Worm (Caenorhabditis elegans): ENCODE data around the gene cox-15.

The cox-15 gene

DNA sequence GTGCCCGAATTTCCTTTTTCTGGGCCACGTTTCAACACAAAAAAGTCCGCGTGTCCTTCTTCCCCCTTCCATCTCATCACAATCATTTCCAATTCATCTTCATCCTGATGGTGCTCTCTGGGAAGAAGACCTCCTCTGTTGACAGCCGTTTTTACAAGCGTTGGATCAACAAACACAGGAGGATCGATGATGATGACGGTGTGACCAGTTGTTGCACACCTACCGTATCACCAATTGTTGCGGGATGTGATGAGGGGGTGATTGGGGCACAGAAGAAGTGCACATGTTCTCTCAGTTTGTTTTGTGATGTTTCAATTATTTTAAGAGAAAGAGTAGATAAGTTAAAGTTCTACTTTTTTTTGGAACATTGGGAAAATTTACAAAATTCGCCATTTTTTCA, 40.7 kb upstream of the cox-15 start:
- TF ChIP-seq nhr-6 (tag; optimal IDR thresholded peaks at IDR 0.05) (no peak), nhr-129 (tag; optimal IDR thresholded peaks at IDR 0.05) (peak; percentile 47)

- TF ChIP-seq nhr-10 (tag; optimal IDR thresholded peaks at IDR 0.05) (no peak), ceh-16 (tag; optimal IDR thresholded peaks at IDR 0.05) (no peak), unc-62 (GFP tag; optimal IDR thresholded peaks at IDR 0.05) (no peak), lsy-2 (tag; optimal IDR thresholded peaks at IDR 0.05) (no peak), sem-4 (tag; optimal IDR thresholded peaks at IDR 0.05) (no peak), nhr-21 (tag; optimal IDR thresholded peaks at IDR 0.05) (no peak), blmp-1 (tag; optimal IDR thresholded peaks at IDR 0.05; ENCODE audit: insufficient read depth) (no peak), nhr-237 (tag; optimal IDR thresholded peaks at IDR 0.05) (no peak), crh-2 (tag; optimal IDR thresholded peaks at IDR 0.05) (no peak), elt-1 (tag; optimal IDR thresholded peaks at IDR 0.05) (no peak)
Observed at ce11 chrII:11274876-11275275, 40.1 kb upstream of the cox-15 start.

- no peak for TF ChIP-seq unc-39 (tag; optimal IDR thresholded peaks at IDR 0.05)
- TF ChIP-seq nhr-6 (tag; optimal IDR thresholded peaks at IDR 0.05): no peak
- no peak for TF ChIP-seq dmd-4 (tag; optimal IDR thresholded peaks at IDR 0.05)
- no peak for TF ChIP-seq nhr-23 (tag; optimal IDR thresholded peaks at IDR 0.05)
- no peak for TF ChIP-seq zag-1 (tag; optimal IDR thresholded peaks at IDR 0.05)
- TF ChIP-seq crh-2 (tag; optimal IDR thresholded peaks at IDR 0.05): no peak
- TF ChIP-seq skn-1 (tag; optimal IDR thresholded peaks at IDR 0.05): no peak
- no peak for TF ChIP-seq ztf-4 (tag; optimal IDR thresholded peaks at IDR 0.05)
- no peak for TF ChIP-seq peb-1 (tag; optimal IDR thresholded peaks at IDR 0.05)
- TF ChIP-seq ceh-82 (tag; optimal IDR thresholded peaks at IDR 0.05): no peak
- no peak for TF ChIP-seq sma-3 (GFP tag; optimal IDR thresholded peaks at IDR 0.05)
- TF ChIP-seq nhr-11 (tag; optimal IDR thresholded peaks at IDR 0.05): no peak
- no peak for TF ChIP-seq ztf-1 (GFP tag; conservative IDR thresholded peaks at IDR 0.05)
- no peak for TF ChIP-seq ZK546.5 (tag; optimal IDR thresholded peaks at IDR 0.05)
Observed at ce11 chrII:11270829-11271228, 36.1 kb upstream of the cox-15 start.

ce11 chrII:11268822-11269221, 34.1 kb upstream of the cox-15 start, which contains the start of gene cut-1:
TSS of gene cut-1 (plus strand) at chrII:11269122.
- no peak for TF ChIP-seq nhr-10 (tag; optimal IDR thresholded peaks at IDR 0.05)
- TF ChIP-seq mdl-1 (tag; optimal IDR thresholded peaks at IDR 0.05): no peak
- no peak for TF ChIP-seq nhr-129 (tag; optimal IDR thresholded peaks at IDR 0.05)

DNA sequence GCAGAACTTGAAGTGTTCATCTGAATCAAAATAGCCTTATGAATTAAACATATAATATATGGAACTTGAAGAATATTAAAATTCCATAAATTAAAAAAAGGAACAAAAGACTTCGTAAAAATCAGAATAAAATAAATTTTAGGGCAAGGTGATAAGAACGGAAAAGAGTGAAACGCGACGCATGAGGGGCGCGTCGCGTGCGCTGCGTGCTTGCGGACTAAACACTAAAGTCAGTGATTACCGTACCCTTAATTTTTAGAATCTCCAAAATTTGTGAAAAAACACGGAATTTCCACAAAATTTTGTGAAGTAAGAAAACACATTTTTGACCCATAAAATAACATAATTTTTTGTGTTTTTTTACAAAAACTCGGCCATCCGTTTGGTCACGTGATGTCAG, 26.4 kb upstream of the cox-15 start, which contains the start of gene T05B9.1:
T05B9.1 (minus strand) TSS at position 20 of the 400 bp plus-strand sequence.
- TF ChIP-seq nhr-6 (tag; optimal IDR thresholded peaks at IDR 0.05) (no peak), nhr-12 (tag; optimal IDR thresholded peaks at IDR 0.05) (no peak), ztf-1 (GFP tag; conservative IDR thresholded peaks at IDR 0.05) (no peak), lin-39 (tag; optimal IDR thresholded peaks at IDR 0.05) (no peak)

DNA sequence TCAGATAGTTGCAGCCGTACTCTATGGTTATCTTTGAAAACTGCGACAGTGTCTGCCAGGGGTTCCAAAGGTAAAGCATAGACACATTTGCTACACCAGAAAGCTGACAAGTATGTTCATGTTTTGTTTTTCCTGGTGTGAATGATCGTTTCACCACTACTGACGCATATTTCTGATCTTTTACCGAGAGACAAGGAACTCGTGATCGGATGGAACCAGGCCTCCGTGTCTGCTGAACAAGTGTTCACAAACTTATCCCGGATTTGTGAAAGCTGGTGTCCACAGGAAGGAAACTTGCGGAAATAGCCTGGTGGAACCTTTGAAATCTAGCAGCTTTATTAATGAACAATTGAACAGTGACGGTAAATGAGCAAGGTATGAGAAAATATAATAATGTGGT, 25.0 kb upstream of the cox-15 start:
- TF ChIP-seq ztf-4 (tag; optimal IDR thresholded peaks at IDR 0.05): no peak
- no peak for TF ChIP-seq unc-39 (tag; optimal IDR thresholded peaks at IDR 0.05)
- no peak for TF ChIP-seq blmp-1 (tag; optimal IDR thresholded peaks at IDR 0.05; ENCODE audit: insufficient read depth)
- TF ChIP-seq sma-9 (GFP tag; optimal IDR thresholded peaks at IDR 0.05): no peak
- no peak for TF ChIP-seq sma-9 (tag; optimal IDR thresholded peaks at IDR 0.05)
- TF ChIP-seq unc-55 (GFP tag; optimal IDR thresholded peaks at IDR 0.05): no peak
- TF ChIP-seq nhr-129 (tag; optimal IDR thresholded peaks at IDR 0.05): no peak
- TF ChIP-seq snpc-4 (tag; optimal IDR thresholded peaks at IDR 0.05): no peak
- no peak for TF ChIP-seq nhr-12 (tag; optimal IDR thresholded peaks at IDR 0.05)

DNA sequence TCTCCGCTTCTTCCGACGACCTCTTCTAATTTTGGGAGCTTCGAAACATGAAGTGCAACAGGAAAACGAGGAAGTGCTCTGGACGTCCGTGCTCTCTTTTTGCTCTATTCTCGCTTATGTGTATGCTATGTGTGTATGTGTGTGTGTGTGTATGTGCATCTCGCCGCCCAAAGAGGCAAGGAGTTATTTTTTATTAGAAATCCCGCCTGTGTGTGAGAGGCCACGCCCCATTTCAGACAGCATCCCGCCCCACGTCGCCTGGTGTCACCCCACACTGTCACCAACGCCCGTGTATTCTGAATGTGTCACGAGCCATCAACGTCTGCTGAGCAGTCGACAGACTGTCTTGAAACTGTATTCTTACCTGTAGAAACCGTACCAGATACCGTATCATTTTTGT, 20.8 kb upstream of the cox-15 start, which contains the start of gene T05B9.2:
T05B9.2 (plus strand) TSS at position 301 of the 400 bp plus-strand sequence.
- TF ChIP-seq alr-1 (tag; optimal IDR thresholded peaks at IDR 0.05): no peak
- no peak for TF ChIP-seq nhr-6 (tag; optimal IDR thresholded peaks at IDR 0.05)
- no peak for TF ChIP-seq peb-1 (tag; optimal IDR thresholded peaks at IDR 0.05)
- TF ChIP-seq unc-39 (tag; optimal IDR thresholded peaks at IDR 0.05): no peak
- no peak for TF ChIP-seq zag-1 (tag; optimal IDR thresholded peaks at IDR 0.05)
- no peak for TF ChIP-seq ceh-82 (tag; optimal IDR thresholded peaks at IDR 0.05)
- no peak for TF ChIP-seq fos-1 (tag; optimal IDR thresholded peaks at IDR 0.05)
- TF ChIP-seq lin-11 (tag; optimal IDR thresholded peaks at IDR 0.05): no peak
- TF ChIP-seq ztf-4 (tag; optimal IDR thresholded peaks at IDR 0.05): no peak
- TF ChIP-seq nhr-77 (tag; optimal IDR thresholded peaks at IDR 0.05): no peak
- TF ChIP-seq Y55F3AM.14 (GFP tag; optimal IDR thresholded peaks at IDR 0.05): no peak
- no peak for TF ChIP-seq sem-4 (tag; optimal IDR thresholded peaks at IDR 0.05)
- no peak for TF ChIP-seq lin-39 (tag; optimal IDR thresholded peaks at IDR 0.05)
- no peak for TF ChIP-seq unc-55 (GFP tag; optimal IDR thresholded peaks at IDR 0.05)
- no peak for TF ChIP-seq nhr-11 (tag; optimal IDR thresholded peaks at IDR 0.05)
- no peak for TF ChIP-seq snpc-4 (tag; optimal IDR thresholded peaks at IDR 0.05)
- no peak for TF ChIP-seq C34F6.9 (tag; optimal IDR thresholded peaks at IDR 0.05)
- no peak for TF ChIP-seq mab-5 (tag; optimal IDR thresholded peaks at IDR 0.05)
- no peak for TF ChIP-seq unc-62 (GFP tag; optimal IDR thresholded peaks at IDR 0.05)

Measured in whole organism, L2 larva.